Fruit fly (Drosophila melanogaster): ENCODE data around the gene CG31142.
A peak's percentile ranks its signal among the peaks of the same experiment; 100 is the strongest.

CG31142 gene

DNA sequence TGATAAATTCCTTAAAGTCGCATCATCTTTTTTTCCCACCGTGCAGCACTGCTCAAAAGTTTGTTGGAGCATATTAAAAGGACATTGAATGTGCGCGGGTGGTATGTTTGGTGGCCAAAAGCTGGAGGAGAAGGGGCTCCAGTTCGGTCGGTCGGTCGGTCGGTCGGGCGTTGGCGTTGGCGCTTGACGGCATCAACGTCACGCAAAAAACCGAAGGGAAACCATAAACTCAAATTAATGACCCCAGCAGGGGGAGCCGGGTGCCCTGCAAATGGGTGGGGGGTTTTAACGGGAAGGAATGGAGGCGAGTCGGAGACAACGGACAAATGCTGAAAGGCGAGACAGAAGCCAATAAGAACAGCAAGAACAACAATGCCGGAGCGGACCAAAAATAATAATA lies 16.7 kb upstream of the CG31142 start:
- TF ChIP-seq CG9215 (GFP tag; IDR thresholded peaks at IDR 0.05): no peak
- no peak for TF ChIP-seq Doc2 (GFP tag; IDR thresholded peaks at IDR 0.05)
- no peak for TF ChIP-seq fd3F (GFP tag; optimal IDR thresholded peaks at IDR 0.05)
- TF ChIP-seq wdn (GFP tag; IDR thresholded peaks at IDR 0.05): no peak
- peak; percentile 69; the same call in 2 of the 3 replicates for TF ChIP-seq sr (GFP tag; IDR thresholded peaks at IDR 0.05)
- no peak for TF ChIP-seq usp (GFP tag; optimal IDR thresholded peaks at IDR 0.05)
- no peak for TF ChIP-seq Ravus (GFP tag; IDR thresholded peaks at IDR 0.05)
- peak; percentile 30 for TF ChIP-seq CG12769 (tag; optimal IDR thresholded peaks at IDR 0.05)
- no peak for TF ChIP-seq caup (GFP tag; optimal IDR thresholded peaks at IDR 0.05; ENCODE audit: severe bottlenecking)
- TF ChIP-seq tna (GFP tag; IDR thresholded peaks at IDR 0.05; ENCODE audit: partially characterized antibody): no peak
- 0 out of 2 replicates have a peak, but pooled peaks have one; percentile 37 for TF ChIP-seq NFAT (GFP tag; IDR thresholded peaks at IDR 0.05)
- no peak for TF ChIP-seq ind (GFP tag; optimal IDR thresholded peaks at IDR 0.05)
- no peak for TF ChIP-seq stwl (tag; optimal IDR thresholded peaks at IDR 0.05)
- no peak for TF ChIP-seq CG18764 (GFP tag; optimal IDR thresholded peaks at IDR 0.05)
- TF ChIP-seq CG18476 (GFP tag; optimal IDR thresholded peaks at IDR 0.05): no peak
- TF ChIP-seq Xbp1 (GFP tag; optimal IDR thresholded peaks at IDR 0.05): no peak
- TF ChIP-seq tap (tag; optimal IDR thresholded peaks at IDR 0.05): no peak
- TF ChIP-seq cwo (GFP tag; optimal IDR thresholded peaks at IDR 0.05): no peak
- no peak for TF ChIP-seq CG12104 (GFP tag; optimal IDR thresholded peaks at IDR 0.05)
- no peak for TF ChIP-seq CG14667 (GFP tag; IDR thresholded peaks at IDR 0.05)
- no peak for TF ChIP-seq CG11695 (GFP tag; IDR thresholded peaks at IDR 0.05)
- TF ChIP-seq otp (GFP tag; IDR thresholded peaks at IDR 0.05): no peak
- no peak for TF ChIP-seq CG10431 (GFP tag; optimal IDR thresholded peaks at IDR 0.05)
- TF ChIP-seq Hr3 (GFP tag; optimal IDR thresholded peaks at IDR 0.05): no peak
- peak; percentile 12 for TF ChIP-seq abd-A (tag; optimal IDR thresholded peaks at IDR 0.05)
- TF ChIP-seq zf30C (GFP tag; optimal IDR thresholded peaks at IDR 0.05): no peak
- TF ChIP-seq row (GFP tag; IDR thresholded peaks at IDR 0.05): no peak
- TF ChIP-seq BEAF-32 (GFP tag; optimal IDR thresholded peaks at IDR 0.05): no peak
- TF ChIP-seq CG18599 (GFP tag; optimal IDR thresholded peaks at IDR 0.05): no peak
- TF ChIP-seq Ets65A (GFP tag): peak; percentile 33
- TF ChIP-seq crol (GFP tag; IDR thresholded peaks at IDR 0.05): peak; percentile 74
- TF ChIP-seq Med (GFP tag): peak; percentile 45
- no peak for TF ChIP-seq fu2 (GFP tag; optimal IDR thresholded peaks at IDR 0.05)

DNA sequence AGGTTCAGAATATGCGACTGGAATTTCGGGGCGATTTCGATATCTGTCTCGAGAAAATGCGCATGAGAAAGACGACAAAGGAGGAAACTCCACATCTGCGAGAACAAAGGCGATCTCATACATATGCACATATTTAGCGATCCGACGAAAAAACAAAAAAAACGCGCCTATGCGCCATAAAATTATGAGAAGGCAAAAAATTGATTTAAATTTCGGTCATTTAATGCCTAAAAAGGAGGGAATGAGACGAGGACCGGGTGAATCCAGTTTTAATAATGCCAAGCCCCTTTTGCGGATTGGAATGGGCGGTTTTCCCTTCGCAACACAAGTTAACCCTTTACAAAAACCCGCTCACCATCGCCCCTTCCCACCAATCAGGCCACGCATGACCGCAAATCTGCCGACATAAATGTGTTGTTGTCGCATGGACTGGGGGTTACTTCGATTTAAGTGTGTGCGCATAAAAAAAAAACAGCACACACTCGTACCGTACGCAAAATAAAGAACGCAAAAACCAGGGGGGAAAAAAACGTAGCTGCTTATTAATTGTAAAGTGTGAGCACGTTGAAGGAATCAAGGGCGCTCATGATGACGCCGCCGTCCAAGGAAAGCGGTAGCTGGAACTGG lies 14.5 kb upstream of the CG31142 start:
- TF ChIP-seq CG11093 (GFP tag; IDR thresholded peaks at IDR 0.05) (no peak), CG18262 (tag; optimal IDR thresholded peaks at IDR 0.05) (no peak), Hmr (GFP tag; optimal IDR thresholded peaks at IDR 0.05) (no peak), Usf (GFP tag; optimal IDR thresholded peaks at IDR 0.05) (no peak), CG13624 (GFP tag; optimal IDR thresholded peaks at IDR 0.05) (peak; percentile 15), CG2678 (tag; optimal IDR thresholded peaks at IDR 0.05) (no peak), maf-S (GFP tag; optimal IDR thresholded peaks at IDR 0.05) (no peak), pros (GFP tag; optimal IDR thresholded peaks at IDR 0.05) (peak; percentile 18), pb (GFP tag; optimal IDR thresholded peaks at IDR 0.05) (no peak), CG33557 (GFP tag; optimal IDR thresholded peaks at IDR 0.05) (no peak), CG30403 (GFP tag; optimal IDR thresholded peaks at IDR 0.05) (no peak), grn (GFP tag; optimal IDR thresholded peaks at IDR 0.05) (no peak), Dad (GFP tag; optimal IDR thresholded peaks at IDR 0.05) (no peak), chinmo (GFP tag; IDR thresholded peaks at IDR 0.05; ENCODE audit: partially characterized antibody) (peak; percentile 88; the same call in 2 of the 4 replicates), MTF-1 (GFP tag; optimal IDR thresholded peaks at IDR 0.05; ENCODE audit: borderline replicate concordance) (no peak), CG13287 (GFP tag; IDR thresholded peaks at IDR 0.05; ENCODE audit: partially characterized antibody) (0 out of 2 replicates have a peak, but pooled peaks have one; percentile 8), CG11504 (tag; optimal IDR thresholded peaks at IDR 0.05) (no peak), abd-A (tag; optimal IDR thresholded peaks at IDR 0.05) (peak; percentile 76), vvl (GFP tag; IDR thresholded peaks at IDR 0.05) (peak; percentile 67; the same call in 1 of the 2 replicates), CG34376 (GFP tag; optimal IDR thresholded peaks at IDR 0.05) (no peak)

All from whole organism, embryonic.